In the genomic region with DNA sequence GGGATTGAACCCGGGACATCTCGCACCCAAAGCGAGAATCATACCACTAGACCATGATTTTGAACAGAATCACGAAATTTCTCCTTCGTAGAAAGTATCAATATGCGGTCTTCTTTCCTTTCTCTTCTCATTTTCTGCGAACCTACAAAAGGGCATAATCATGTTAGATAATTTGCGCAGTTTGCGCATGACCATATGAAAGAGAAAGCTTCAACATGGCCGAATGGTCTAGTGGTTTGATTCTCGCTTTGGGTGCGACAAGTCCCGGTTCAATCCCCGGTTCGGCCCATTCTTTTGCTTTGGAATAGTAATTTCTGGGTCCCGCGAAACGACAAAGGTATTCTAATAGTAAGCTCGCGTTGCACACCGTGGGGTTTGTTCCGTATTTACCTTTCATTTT, we compare ENCODE assay signal across 1 worm cellular context.
TF ChIP-seq lines count a peak whose summit lies in the region.

No protein-coding gene starts in this region.

TF ChIP-seq in whole organism, L4 larva, 104 proteins besides CTCF, POLR2A, EP300 and RAD21 (continued from another document):
- TF ChIP-seq lim-7 (GFP tag; IDR thresholded peaks at IDR 0.05; lab: Robert Waterston, UW) (0 out of 2 replicates have a peak, but pooled peaks have one; percentile 5), mdt-29 (GFP tag; IDR thresholded peaks at IDR 0.05; lab: Robert Waterston, UW) (no peak), lin-29 (GFP tag; IDR thresholded peaks at IDR 0.05; lab: Robert Waterston, UW) (no peak), rbr-2 (tag; optimal IDR thresholded peaks at IDR 0.05; lab: Kevin White, UChicago) (peak; percentile 0), nhr-76 (tag; optimal IDR thresholded peaks at IDR 0.05; lab: Kevin White, UChicago) (no peak), nhr-41 (GFP tag; IDR thresholded peaks at IDR 0.05; lab: Robert Waterston, UW) (peak; percentile 52; the same call in 1 of the 2 replicates), ces-1 (GFP tag; optimal IDR thresholded peaks at IDR 0.05; lab: Kevin White, UChicago) (no peak), fos-1 (tag; optimal IDR thresholded peaks at IDR 0.05; lab: Kevin White, UChicago) (no peak), nhr-102 (tag; optimal IDR thresholded peaks at IDR 0.05; lab: Kevin White, UChicago) (peak; percentile 57), daf-19 (GFP tag; conservative IDR thresholded peaks at IDR 0.05; lab: Robert Waterston, UW) (no peak), unc-130 (GFP tag; optimal IDR thresholded peaks at IDR 0.05; lab: Kevin White, UChicago) (no peak), madf-9 (GFP tag; conservative IDR thresholded peaks at IDR 0.05; lab: Robert Waterston, UW) (no peak), zip-2 (tag; optimal IDR thresholded peaks at IDR 0.05; lab: Kevin White, UChicago) (no peak), nhr-10 (tag; optimal IDR thresholded peaks at IDR 0.05; lab: Kevin White, UChicago) (no peak), madf-5 (GFP tag; IDR thresholded peaks at IDR 0.05; lab: Robert Waterston, UW) (0 out of 4 replicates have a peak, but pooled peaks of 1 of the 2 experiments have one; percentile 17), T26A8.4 (GFP tag; IDR thresholded peaks at IDR 0.05; lab: Robert Waterston, UW) (peak; percentile 81), T20F7.1 (GFP tag; optimal IDR thresholded peaks at IDR 0.05; lab: Kevin White, UChicago) (no peak), zag-1 (tag; optimal IDR thresholded peaks at IDR 0.05; lab: Kevin White, UChicago) (no peak), daf-12 (tag; optimal IDR thresholded peaks at IDR 0.05; lab: Kevin White, UChicago) (no peak), D1046.2 (GFP tag; IDR thresholded peaks at IDR 0.05; lab: Robert Waterston, UW) (0 out of 2 replicates have a peak, but pooled peaks have one; percentile 45), hlh-11 (tag; optimal IDR thresholded peaks at IDR 0.05; lab: Kevin White, UChicago) (no peak), daf-16 (GFP tag; optimal IDR thresholded peaks at IDR 0.05; lab: Kevin White, UChicago) (peak in 1 of 2 experiments; percentile 15), daf-16 (tag; optimal IDR thresholded peaks at IDR 0.05; lab: Kevin White, UChicago) (peak; percentile 5), mxl-2 (GFP tag; conservative IDR thresholded peaks at IDR 0.05; lab: Robert Waterston, UW) (no peak), pha-4 (GFP tag; IDR thresholded peaks at IDR 0.05; lab: Robert Waterston, UW) (peak; percentile 19; the same call in 1 of the 2 replicates), pha-4 (tag; optimal IDR thresholded peaks at IDR 0.05; lab: Kevin White, UChicago) (no peak), hmg-1.1 (GFP tag; IDR thresholded peaks at IDR 0.05; lab: Robert Waterston, UW) (peak; percentile 28; the same call in 1 of the 2 replicates), dmd-8 (GFP tag; IDR thresholded peaks at IDR 0.05; lab: Robert Waterston, UW) (peak; percentile 70), spr-3 (GFP tag; optimal IDR thresholded peaks at IDR 0.05; lab: Kevin White, UChicago) (no peak), jun-1 (tag; optimal IDR thresholded peaks at IDR 0.05; lab: Kevin White, UChicago) (no peak), Y5F2A.4 (GFP tag; optimal IDR thresholded peaks at IDR 0.05; lab: Kevin White, UChicago) (no peak), aly-2 (tag; optimal IDR thresholded peaks at IDR 0.05; lab: Kevin White, UChicago) (no peak), duxl-1 (tag; optimal IDR thresholded peaks at IDR 0.05; lab: Kevin White, UChicago; ENCODE audit: poor library complexity) (no peak), nhr-6 (tag; optimal IDR thresholded peaks at IDR 0.05; lab: Kevin White, UChicago) (no peak), ceh-82 (tag; optimal IDR thresholded peaks at IDR 0.05; lab: Kevin White, UChicago) (no peak), mxl-3 (GFP tag; optimal IDR thresholded peaks at IDR 0.05; lab: Kevin White, UChicago) (no peak), unc-62 (GFP tag; optimal IDR thresholded peaks at IDR 0.05 in 1 of 2; lab: Kevin White, UChicago) (no peak), unc-62 (tag; optimal IDR thresholded peaks at IDR 0.05; lab: Kevin White, UChicago) (no peak), mdl-1 (tag; optimal IDR thresholded peaks at IDR 0.05; lab: Kevin White, UChicago) (no peak), lir-3 (tag; optimal IDR thresholded peaks at IDR 0.05; lab: Kevin White, UChicago) (peak; percentile 15), hlh-30 (tag; optimal IDR thresholded peaks at IDR 0.05; lab: Kevin White, UChicago; ENCODE audit: insufficient read depth) (peak; percentile 28), arid-1 (GFP tag; conservative IDR thresholded peaks at IDR 0.05; lab: Robert Waterston, UW) (0 out of 2 replicates have a peak, but pooled peaks have one; percentile 5), cey-2 (tag; optimal IDR thresholded peaks at IDR 0.05; lab: Kevin White, UChicago; ENCODE audit: borderline replicate concordance, insufficient read depth) (no peak), lin-15B (tag; optimal IDR thresholded peaks at IDR 0.05; lab: Kevin White, UChicago) (no peak), php-3 (GFP tag; IDR thresholded peaks at IDR 0.05; lab: Robert Waterston, UW) (0 out of 2 replicates have a peak, but pooled peaks have one; percentile 20), vab-7 (GFP tag; IDR thresholded peaks at IDR 0.05; lab: Robert Waterston, UW) (peak; percentile 56; the same call in 1 of the 2 replicates), zip-11 (GFP tag; IDR thresholded peaks at IDR 0.05; lab: Robert Waterston, UW) (0 out of 2 replicates have a peak, but pooled peaks have one; percentile 10), egl-43 (GFP tag; IDR thresholded peaks at IDR 0.05; lab: Robert Waterston, UW) (peak; percentile 81), gei-8 (GFP tag; optimal IDR thresholded peaks at IDR 0.05; lab: Kevin White, UChicago) (no peak), fkh-10 (GFP tag; optimal IDR thresholded peaks at IDR 0.05; lab: Kevin White, UChicago) (no peak), ztf-7 (tag; optimal IDR thresholded peaks at IDR 0.05; lab: Kevin White, UChicago) (no peak), ceh-44 (GFP tag; IDR thresholded peaks at IDR 0.05; lab: Robert Waterston, UW) (no peak), ceh-62 (tag; optimal IDR thresholded peaks at IDR 0.05; lab: Kevin White, UChicago) (no peak), tag-97 (GFP tag; IDR thresholded peaks at IDR 0.05; lab: Robert Waterston, UW) (no peak), set-16 (GFP tag; IDR thresholded peaks at IDR 0.05; lab: Robert Waterston, UW) (no peak), attf-4 (tag; optimal IDR thresholded peaks at IDR 0.05; lab: Kevin White, UChicago) (no peak), ctbp-1 (GFP tag; IDR thresholded peaks at IDR 0.05; lab: Robert Waterston, UW) (peak; percentile 47; the same call in 1 of the 2 replicates), lin-38 (GFP tag; IDR thresholded peaks at IDR 0.05; lab: Robert Waterston, UW) (peak; percentile 61), lin-13 (GFP tag; optimal IDR thresholded peaks at IDR 0.05; lab: Kevin White, UChicago) (no peak)
